Worm (Caenorhabditis elegans) whole organism, L4 larva: ENCODE measurements around the gene pot-1.

Source experiments
- D1046.2 ChIP-seq: fragments of 200-800 bp; sonication (Bioruptor generic); IDR thresholded peaks from 2 replicates; pipeline ENCODE4 v1.3.6; 2022; ENCODE audit warnings: missing genetic modification characterization, missing compliant biosample characterization
- F37D6.2 ChIP-seq: sonication (generic microtip); optimal IDR thresholded peaks from 2 replicates; lab custom pipeline; 2016; ENCODE audit warnings: mild to moderate bottlenecking, missing genetic modification characterization, missing compliant biosample characterization
- F44E2.7 ChIP-seq: fragments of 200-800 bp; sonication (Bioruptor generic); IDR thresholded peaks from 2 replicates; pipeline ENCODE4 v2.1.2; 2022; ENCODE audit warnings: missing genetic modification characterization, missing compliant biosample characterization
- F49E8.2 ChIP-seq: sonication (generic microtip); optimal IDR thresholded peaks from 2 replicates; lab custom pipeline; 2016; ENCODE audit warnings: missing compliant biosample characterization, mild to moderate bottlenecking, missing genetic modification characterization, borderline replicate concordance
- R02D3.7 ChIP-seq: fragments of 150-350 bp; sonication (generic microtip); optimal IDR thresholded peaks from 3 replicates; lab custom pipeline; 2014; ENCODE audit warnings: missing biosample characterization, missing genetic modification characterization
- Y105C5A.15 ChIP-seq: fragments of 200-800 bp; sonication (Bioruptor generic); IDR thresholded peaks from 2 replicates; pipeline ENCODE4 v1.3.6; 2022; ENCODE audit warnings: missing genetic modification characterization, missing compliant biosample characterization
- Y48G9A.11 ChIP-seq: fragments of 200-800 bp; sonication (Bioruptor generic); IDR thresholded peaks from 2 replicates; pipeline ENCODE4 v1.3.6; 2022; ENCODE audit warnings: missing genetic modification reagents, missing genetic modification characterization, missing compliant biosample characterization
- Y5F2A.4 ChIP-seq: fragments of 200-800 bp; sonication (Bioruptor generic); optimal IDR thresholded peaks from 2 replicates; lab custom pipeline; 2018; ENCODE audit warnings: mild to moderate bottlenecking, missing genetic modification characterization, missing compliant biosample characterization
- Y75B8A.6 ChIP-seq: fragments of 200-800 bp; sonication (Bioruptor generic); IDR thresholded peaks from 2 replicates; pipeline ENCODE4 v1.3.6; 2022; ENCODE audit warnings: missing genetic modification reagents, missing genetic modification characterization, missing compliant biosample characterization
- aha-1 ChIP-seq: fragments of 150-350 bp; peaks from one replicate; lab custom pipeline; 2014; ENCODE audit warnings: missing biosample characterization, missing genetic modification characterization
- ama-1 ChIP-seq: fragments of 150-350 bp; optimal IDR thresholded peaks from 2 replicates; lab custom pipeline; 2014; ENCODE audit warnings: inconsistent platforms, mixed read lengths
- attf-4 ChIP-seq: sonication (generic microtip); optimal IDR thresholded peaks from 3 replicates; lab custom pipeline; 2017; ENCODE audit warnings: missing biosample characterization, missing genetic modification characterization
- ceh-32 ChIP-seq: sonication (generic microtip); optimal IDR thresholded peaks from 2 replicates; lab custom pipeline; 2016; ENCODE audit warnings: mild to moderate bottlenecking, missing genetic modification characterization, missing compliant biosample characterization; ENCODE audit not compliant: poor library complexity
- ceh-44 ChIP-seq: fragments of 200-800 bp; sonication (Bioruptor generic); IDR thresholded peaks from 2 replicates; pipeline ENCODE4 v1.3.6; 2022; ENCODE audit warnings: missing genetic modification reagents, missing genetic modification characterization, missing compliant biosample characterization
- ceh-62 ChIP-seq: sonication (generic microtip); optimal IDR thresholded peaks from 2 replicates; lab custom pipeline; 2017; ENCODE audit warnings: missing biosample characterization, missing genetic modification characterization
- cey-2 ChIP-seq: sonication (generic microtip); optimal IDR thresholded peaks from 3 replicates; lab custom pipeline; 2017; ENCODE audit warnings: missing genetic modification characterization, mild to moderate bottlenecking, missing compliant biosample characterization, antibody characterized with exemption, borderline replicate concordance; ENCODE audit not compliant: insufficient read depth
- ctbp-1 ChIP-seq: fragments of 200-800 bp; sonication (Bioruptor generic); IDR thresholded peaks from 2 replicates; pipeline ENCODE4 v1.3.6; 2022; ENCODE audit warnings: missing genetic modification reagents, missing genetic modification characterization, missing compliant biosample characterization
- dmd-6 ChIP-seq: fragments of 200-800 bp; sonication (Bioruptor generic); IDR thresholded peaks from 2 replicates; pipeline ENCODE4 v1.3.6; 2022; ENCODE audit warnings: missing genetic modification reagents, missing genetic modification characterization, missing compliant biosample characterization
- dmd-8 ChIP-seq: fragments of 200-800 bp; sonication (Bioruptor generic); IDR thresholded peaks from 2 replicates; pipeline ENCODE4 v1.3.6; 2022; ENCODE audit warnings: missing genetic modification characterization, missing compliant biosample characterization
- dmd-9 ChIP-seq: fragments of 200-800 bp; sonication (Bioruptor generic); IDR thresholded peaks from 2 replicates; pipeline ENCODE4 v1.3.6; 2022; ENCODE audit warnings: missing genetic modification reagents, missing genetic modification characterization, missing compliant biosample characterization
- dpl-1 ChIP-seq: fragments of 150-350 bp; optimal IDR thresholded peaks from 2 replicates; lab custom pipeline; 2014; ENCODE audit warnings: missing biosample characterization, missing genetic modification reagents, missing genetic modification characterization
- duxl-1 ChIP-seq: sonication (generic microtip); optimal IDR thresholded peaks from 2 replicates; lab custom pipeline; 2016; ENCODE audit warnings: mild to moderate bottlenecking, missing genetic modification characterization, moderate library complexity, missing compliant biosample characterization; ENCODE audit not compliant: poor library complexity
- egl-43 ChIP-seq: fragments of 200-800 bp; sonication (Bioruptor generic); IDR thresholded peaks from 2 replicates; pipeline ENCODE4 v1.3.6; 2022; ENCODE audit warnings: missing genetic modification reagents, missing genetic modification characterization, missing compliant biosample characterization
- fkh-10 ChIP-seq: fragments of 150-350 bp; optimal IDR thresholded peaks from 2 replicates; lab custom pipeline; 2014; ENCODE audit warnings: missing biosample characterization, missing genetic modification reagents, missing genetic modification characterization
- jun-1 ChIP-seq: fragments of 150-350 bp; optimal IDR thresholded peaks from 2 replicates; lab custom pipeline; 2014; ENCODE audit warnings: missing biosample characterization, missing genetic modification reagents, missing genetic modification characterization
- lin-1 ChIP-seq: fragments of 200-800 bp; sonication (Bioruptor generic); IDR thresholded peaks from 2 replicates; pipeline ENCODE4 v1.3.6; 2022; ENCODE audit warnings: missing genetic modification reagents, missing genetic modification characterization, missing compliant biosample characterization
- lin-38 ChIP-seq: fragments of 200-800 bp; sonication (Bioruptor generic); IDR thresholded peaks from 2 replicates; pipeline ENCODE4 v1.3.6; 2022; ENCODE audit warnings: missing genetic modification reagents, missing genetic modification characterization, missing compliant biosample characterization
- lin-39 ChIP-seq: fragments of 150-350 bp; optimal IDR thresholded peaks from 2 replicates; lab custom pipeline; 2014; ENCODE audit warnings: missing biosample characterization, missing genetic modification reagents, missing genetic modification characterization
- lir-3 ChIP-seq: sonication (generic microtip); optimal IDR thresholded peaks from 2 replicates; lab custom pipeline; 2016; ENCODE audit warnings: mild to moderate bottlenecking, missing genetic modification characterization, missing compliant biosample characterization
- lsy-2 ChIP-seq, 2 experiments: fragments of 150-350 bp in 1 of 2; sonication (generic microtip) in 1 of 2; optimal IDR thresholded peaks; 2 replicates each; lab custom pipeline; 2014 to 2017; ENCODE audit warnings: missing biosample characterization in 2 of 2, missing genetic modification characterization in 2 of 2
- madf-5 ChIP-seq, 2 experiments: fragments of 200-800 bp; sonication (Bioruptor generic); IDR thresholded peaks; 2 replicates each; pipeline ENCODE4 v1.3.6; 2022; ENCODE audit warnings: missing compliant biosample characterization in 2 of 2, missing genetic modification characterization in 2 of 2
- madf-9 ChIP-seq: fragments of 200-800 bp; sonication (Bioruptor generic); conservative IDR thresholded peaks from 2 replicates; pipeline ENCODE4 v1.3.6; 2022; ENCODE audit warnings: missing genetic modification reagents, missing genetic modification characterization, missing compliant biosample characterization
- mdl-1 ChIP-seq, 2 experiments: fragments of 150-350 bp in 1 of 2; sonication (generic microtip) in 1 of 2; optimal IDR thresholded peaks; 2 replicates each; lab custom pipeline; 2014 to 2017; ENCODE audit warnings: missing biosample characterization in 2 of 2, missing genetic modification characterization in 2 of 2
- mep-1 ChIP-seq: fragments of 150-350 bp; sonication (generic microtip); optimal IDR thresholded peaks from 3 replicates; lab custom pipeline; 2014; ENCODE audit warnings: missing biosample characterization, missing genetic modification characterization
- mes-2 ChIP-seq: sonication (generic microtip); optimal IDR thresholded peaks from 2 replicates; lab custom pipeline; 2016; ENCODE audit warnings: missing genotype, mild to moderate bottlenecking, missing genetic modification characterization, missing compliant biosample characterization; ENCODE audit not compliant: poor library complexity, severe bottlenecking
- mxl-3 ChIP-seq: fragments of 200-800 bp; sonication (Bioruptor generic); optimal IDR thresholded peaks from 2 replicates; lab custom pipeline; 2018; ENCODE audit warnings: mild to moderate bottlenecking, missing genetic modification characterization, missing compliant biosample characterization
- nhr-77 ChIP-seq: fragments of 150-350 bp; optimal IDR thresholded peaks from 2 replicates; lab custom pipeline; 2014; ENCODE audit warnings: missing biosample characterization, missing genetic modification characterization
- pha-4 ChIP-seq, 2 experiments: fragments of 150-350 bp in 1 of 2; fragments of 200-800 bp in 1 of 2; sonication (Bioruptor generic) in 1 of 2; IDR thresholded peaks in 1 of 2; optimal IDR thresholded peaks in 1 of 2; 2 replicates each; pipeline versions ENCODE4 v1.3.6 to Lab custom; 2014 to 2022; ENCODE audit warnings: missing genetic modification characterization in 2 of 2, missing genetic modification reagents in 2 of 2, missing biosample characterization in 1 of 2, missing compliant biosample characterization in 1 of 2
- php-3 ChIP-seq: fragments of 200-800 bp; sonication (Bioruptor generic); IDR thresholded peaks from 2 replicates; pipeline ENCODE4 v1.3.6; 2022; ENCODE audit warnings: missing genetic modification reagents, missing genetic modification characterization, missing compliant biosample characterization
- set-16 ChIP-seq: fragments of 200-800 bp; sonication (Bioruptor generic); IDR thresholded peaks from 2 replicates; pipeline ENCODE4 v1.3.6; 2022; ENCODE audit warnings: missing genetic modification reagents, missing genetic modification characterization, missing compliant biosample characterization
- snpc-1.2 ChIP-seq: fragments of 200-800 bp; sonication (Bioruptor generic); IDR thresholded peaks from 2 replicates; pipeline ENCODE4 v1.3.6; 2022; ENCODE audit warnings: missing genetic modification reagents, missing genetic modification characterization, missing compliant biosample characterization
- spr-1 ChIP-seq: sonication (generic microtip); optimal IDR thresholded peaks from 2 replicates; lab custom pipeline; 2016; ENCODE audit warnings: mild to moderate bottlenecking, missing genetic modification characterization, missing compliant biosample characterization
- spr-3 ChIP-seq: fragments of 200-800 bp; sonication (Bioruptor generic); optimal IDR thresholded peaks from 2 replicates; lab custom pipeline; 2018; ENCODE audit warnings: mild to moderate bottlenecking, missing genetic modification characterization, missing compliant biosample characterization
- unc-62 ChIP-seq, 3 experiments: fragments of 150-350 bp in 1 of 3; sonication (generic microtip); optimal IDR thresholded peaks in 2 of 3; peaks in 1 of 3; 1 replicate in 1 of 3; 2 replicates in 2 of 3; lab custom pipeline; 2014 to 2017; ENCODE audit warnings: missing biosample characterization in 3 of 3, missing genetic modification characterization in 3 of 3, missing genetic modification reagents in 3 of 3, missing genotype in 1 of 3
- vab-7 ChIP-seq: fragments of 200-800 bp; sonication (Bioruptor generic); IDR thresholded peaks from 2 replicates; pipeline ENCODE4 v1.3.6; 2022; ENCODE audit warnings: missing genetic modification reagents, missing genetic modification characterization, missing compliant biosample characterization
- zfp-2 ChIP-seq: sonication (generic microtip); optimal IDR thresholded peaks from 2 replicates; lab custom pipeline; 2016; ENCODE audit warnings: mild to moderate bottlenecking, missing genetic modification characterization, missing compliant biosample characterization
- zfp-3 ChIP-seq: fragments of 200-800 bp; sonication (Bioruptor generic); conservative IDR thresholded peaks from 2 replicates; pipeline ENCODE4 v1.3.6; 2022; ENCODE audit warnings: missing genetic modification reagents, missing genetic modification characterization, missing compliant biosample characterization
- ztf-11 ChIP-seq: fragments of 150-350 bp; optimal IDR thresholded peaks from 2 replicates; lab custom pipeline; 2014; ENCODE audit warnings: missing biosample characterization, missing genetic modification characterization

pot-1 gene

DNA sequence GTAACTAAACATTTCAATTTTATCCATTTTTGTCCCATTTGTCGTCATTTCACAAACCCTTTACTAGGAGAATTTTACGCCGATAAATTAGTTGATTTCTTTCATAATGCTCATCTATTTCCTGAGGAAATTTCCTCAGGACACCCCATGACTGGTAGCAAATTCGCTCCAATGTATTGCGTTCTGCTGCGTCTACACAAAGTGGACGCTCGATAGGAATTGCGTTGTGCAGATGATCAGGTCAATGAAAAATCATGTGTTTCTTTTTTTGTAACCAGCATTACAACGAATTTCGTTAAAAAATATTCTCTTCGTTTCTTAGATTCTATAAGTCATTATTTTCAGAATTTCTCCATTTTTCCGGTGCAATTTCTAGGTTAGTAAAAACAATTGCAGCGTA, 48.3 kb upstream of the pot-1 start, which contains the start of gene epg-4 (continued):
- TF ChIP-seq F44E2.7 (no peak), spr-3 (GFP tag; lab: Kevin White, UChicago) (no peak), duxl-1 (tag; lab: Kevin White, UChicago) (no peak), attf-4 (tag; lab: Kevin White, UChicago) (no peak), aha-1 (tag; lab: Kevin White, UChicago) (no peak), jun-1 (no peak), D1046.2 (GFP tag; lab: Robert Waterston, UW) (no peak), ceh-62 (tag; lab: Kevin White, UChicago) (no peak), mxl-3 (GFP tag; lab: Kevin White, UChicago) (peak; percentile 49), cey-2 (tag; lab: Kevin White, UChicago) (no peak), nhr-77 (tag; lab: Kevin White, UChicago) (peak; percentile 80), ceh-44 (no peak), pha-4 (GFP tag; IDR thresholded peaks at IDR 0.05; lab: Robert Waterston, UW) (peak; percentile 63; the same call in 1 of the 2 replicates), pha-4 (tag; optimal IDR thresholded peaks at IDR 0.05; lab: Kevin White, UChicago) (peak; percentile 31), F37D6.2 (tag; lab: Kevin White, UChicago) (no peak), zfp-2 (peak; percentile 33), ceh-32 (tag; lab: Kevin White, UChicago) (no peak)

- no peak for TF ChIP-seq php-3 (GFP tag; lab: Robert Waterston, UW)
- 0 out of 2 replicates have a peak, but pooled peaks have one; percentile 39 for TF ChIP-seq ctbp-1 (GFP tag; lab: Robert Waterston, UW)
- no peak for TF ChIP-seq lir-3
- peak; percentile 51; the same call in 1 of the 2 replicates for TF ChIP-seq Y48G9A.11 (GFP tag; lab: Robert Waterston, UW)
- no peak for TF ChIP-seq Y5F2A.4 (GFP tag; lab: Kevin White, UChicago)
- TF ChIP-seq lin-38 (GFP tag; lab: Robert Waterston, UW), result peak; percentile 53
- no peak for TF ChIP-seq zfp-3 (GFP tag; lab: Robert Waterston, UW)
- no peak for TF ChIP-seq duxl-1 (tag; lab: Kevin White, UChicago)
- no peak for TF ChIP-seq mdl-1 (tag; optimal IDR thresholded peaks at IDR 0.05; lab: Kevin White, UChicago)
- TF ChIP-seq madf-5 (GFP tag; IDR thresholded peaks at IDR 0.05; lab: Robert Waterston, UW), result 0 out of 4 replicates have a peak, but pooled peaks have one; percentile 23 to 55
- TF ChIP-seq F49E8.2 (tag; lab: Kevin White, UChicago), result no peak
- TF ChIP-seq mes-2 (tag; lab: Kevin White, UChicago), result peak; percentile 34
- TF ChIP-seq dpl-1, result no peak
- TF ChIP-seq egl-43, result peak; percentile 67; the same call in 1 of the 2 replicates
- TF ChIP-seq lin-39 (tag; lab: Kevin White, UChicago), result no peak
- no peak for TF ChIP-seq lin-1
- TF ChIP-seq Y75B8A.6 (GFP tag; lab: Robert Waterston, UW), result no peak
- TF ChIP-seq fkh-10 (GFP tag; lab: Kevin White, UChicago), result no peak
- TF ChIP-seq vab-7 (GFP tag; lab: Robert Waterston, UW), result no peak
- TF ChIP-seq snpc-1.2 (GFP tag; lab: Robert Waterston, UW), result peak; percentile 56; the same call in 1 of the 2 replicates
- TF ChIP-seq dmd-8 (GFP tag; lab: Robert Waterston, UW), result no peak
- no peak for TF ChIP-seq dmd-9 (GFP tag; lab: Robert Waterston, UW)
- no peak for TF ChIP-seq spr-1 (tag; lab: Kevin White, UChicago)
- TF ChIP-seq dmd-6, result no peak
- peak in 1 of 2 experiments; percentile 17 for TF ChIP-seq unc-62 (GFP tag; optimal IDR thresholded peaks at IDR 0.05 in 1 of 2; lab: Kevin White, UChicago)
- no peak for TF ChIP-seq unc-62 (tag; optimal IDR thresholded peaks at IDR 0.05; lab: Kevin White, UChicago)
- TF ChIP-seq Y105C5A.15 (GFP tag; lab: Robert Waterston, UW), result peak; percentile 69; the same call in 1 of the 2 replicates
- no peak for TF ChIP-seq ztf-11 (tag; lab: Kevin White, UChicago)
- peak; percentile 82 for TF ChIP-seq ama-1 (lab: Kevin White, UChicago)
- TF ChIP-seq zfp-2, result no peak
- peak; percentile 52 for TF ChIP-seq pha-4 (GFP tag; IDR thresholded peaks at IDR 0.05; lab: Robert Waterston, UW)
- no peak for TF ChIP-seq pha-4 (tag; optimal IDR thresholded peaks at IDR 0.05; lab: Kevin White, UChicago)
- TF ChIP-seq R02D3.7 (tag; lab: Kevin White, UChicago), result no peak
- no peak for TF ChIP-seq mep-1
- no peak for TF ChIP-seq madf-9
- TF ChIP-seq lsy-2 (tag; optimal IDR thresholded peaks at IDR 0.05; lab: Kevin White, UChicago), result peak in 1 of 2 experiments; percentile 14
- no peak for TF ChIP-seq set-16 (GFP tag; lab: Robert Waterston, UW)
Measured at ce11 chrIII:7180613-7181012, 47.1 kb upstream of the pot-1 start, which contains the start of gene ndab-2. Gene ndab-2 (plus strand): TSS chrIII:7180752.
